Worm (Caenorhabditis elegans) whole organism, late embryonic: Measurements from ENCODE around the gene srab-20.

Experiments used
- C38D4.7 ChIP-seq: fragments of 200-800 bp; sonication (Bioruptor generic); optimal IDR thresholded peaks from 2 replicates; lab custom pipeline; 2018; ENCODE audit warnings: mild to moderate bottlenecking, missing genetic modification characterization, moderate library complexity, missing compliant biosample characterization
- K02D7.2 ChIP-seq: sonication (generic microtip); optimal IDR thresholded peaks from 2 replicates; lab custom pipeline; 2017; ENCODE audit warnings: mild to moderate bottlenecking, missing genetic modification characterization, missing compliant biosample characterization
- K09A11.1 ChIP-seq: sonication (generic microtip); optimal IDR thresholded peaks from 2 replicates; lab custom pipeline; 2017; ENCODE audit warnings: antibody characterized with exemption, mild to moderate bottlenecking, missing genetic modification characterization, missing compliant biosample characterization; ENCODE audit not compliant: insufficient read depth
- T23F11.4 ChIP-seq: fragments of 200-800 bp; sonication (Bioruptor generic); optimal IDR thresholded peaks from 2 replicates; lab custom pipeline; 2018; ENCODE audit warnings: mild to moderate bottlenecking, missing genetic modification characterization, missing compliant biosample characterization
- Y22D7AL.16 ChIP-seq: sonication (generic microtip); optimal IDR thresholded peaks from 2 replicates; lab custom pipeline; 2016; ENCODE audit warnings: missing genetic modification characterization, missing compliant biosample characterization
- ama-1 ChIP-seq: fragments of 150-350 bp; optimal IDR thresholded peaks from 2 replicates; lab custom pipeline; 2014
- ceh-2 ChIP-seq: sonication (generic microtip); optimal IDR thresholded peaks from 2 replicates; lab custom pipeline; 2016; ENCODE audit warnings: missing genotype, missing genetic modification characterization, missing compliant biosample characterization
- ceh-30 ChIP-seq: fragments of 150-350 bp; optimal IDR thresholded peaks from 2 replicates; lab custom pipeline; 2014; ENCODE audit warnings: missing biosample characterization, missing genetic modification characterization
- ceh-31 ChIP-seq: sonication (generic microtip); optimal IDR thresholded peaks from 2 replicates; lab custom pipeline; 2016; ENCODE audit warnings: missing genetic modification characterization, missing compliant biosample characterization
- ceh-48 ChIP-seq: sonication (generic microtip); optimal IDR thresholded peaks from 2 replicates; lab custom pipeline; 2016; ENCODE audit warnings: missing genetic modification characterization, inconsistent platforms, missing compliant biosample characterization
- ceh-6 ChIP-seq: fragments of 200-800 bp; sonication (Bioruptor generic); optimal IDR thresholded peaks from 2 replicates; lab custom pipeline; 2018; ENCODE audit warnings: mild to moderate bottlenecking, missing genetic modification characterization, missing compliant biosample characterization
- dmd-4 ChIP-seq: sonication (generic microtip); optimal IDR thresholded peaks from 2 replicates; lab custom pipeline; 2016; ENCODE audit warnings: borderline replicate concordance, missing genetic modification characterization, missing compliant biosample characterization
- dve-1 ChIP-seq: sonication (generic microtip); optimal IDR thresholded peaks from 2 replicates; lab custom pipeline; 2017; ENCODE audit warnings: antibody characterized with exemption, mild to moderate bottlenecking, missing genetic modification characterization, missing compliant biosample characterization
- elt-4 ChIP-seq: sonication (generic microtip); optimal IDR thresholded peaks from 2 replicates; lab custom pipeline; 2016; ENCODE audit warnings: missing genetic modification characterization, missing compliant biosample characterization
- eyg-1 ChIP-seq: sonication (generic microtip); optimal IDR thresholded peaks from 2 replicates; lab custom pipeline; 2016; ENCODE audit warnings: missing genotype, missing genetic modification characterization, missing compliant biosample characterization
- fax-1 ChIP-seq: sonication (generic microtip); optimal IDR thresholded peaks from 2 replicates; lab custom pipeline; 2016; ENCODE audit warnings: missing genotype, missing genetic modification characterization, missing compliant biosample characterization
- fkh-6 ChIP-seq: sonication (generic microtip); optimal IDR thresholded peaks from 2 replicates; lab custom pipeline; 2016; ENCODE audit warnings: missing genetic modification characterization, missing compliant biosample characterization
- gmeb-2 ChIP-seq: sonication (generic microtip); optimal IDR thresholded peaks from 2 replicates; lab custom pipeline; 2016; ENCODE audit warnings: missing genetic modification characterization, inconsistent platforms, missing compliant biosample characterization
- hlh-13 ChIP-seq: fragments of 200-800 bp; sonication (Bioruptor generic); optimal IDR thresholded peaks from 2 replicates; lab custom pipeline; 2018; ENCODE audit warnings: mild to moderate bottlenecking, missing genetic modification characterization, missing compliant biosample characterization
- hlh-15 ChIP-seq: sonication (generic microtip); optimal IDR thresholded peaks from 2 replicates; lab custom pipeline; 2016; ENCODE audit warnings: missing genetic modification characterization, missing compliant biosample characterization
- hlh-30 ChIP-seq: sonication (generic microtip); optimal IDR thresholded peaks from 2 replicates; lab custom pipeline; 2017; ENCODE audit warnings: antibody characterized with exemption, missing genetic modification characterization, missing compliant biosample characterization; ENCODE audit not compliant: insufficient read depth
- hlh-6 ChIP-seq: sonication (generic microtip); optimal IDR thresholded peaks from 2 replicates; lab custom pipeline; 2016; ENCODE audit warnings: missing genotype, missing genetic modification characterization, missing compliant biosample characterization
- lim-6 ChIP-seq: sonication (generic microtip); optimal IDR thresholded peaks from 2 replicates; lab custom pipeline; 2016; ENCODE audit warnings: missing genetic modification characterization, missing compliant biosample characterization
- lin-11 ChIP-seq: fragments of 200-800 bp; sonication (Bioruptor generic); optimal IDR thresholded peaks from 2 replicates; lab custom pipeline; 2018; ENCODE audit warnings: mild to moderate bottlenecking, missing genetic modification characterization, missing compliant biosample characterization
- madf-2 ChIP-seq: sonication (generic microtip); optimal IDR thresholded peaks from 2 replicates; lab custom pipeline; 2017; ENCODE audit warnings: missing genetic modification characterization, missing compliant biosample characterization
- mec-3 ChIP-seq: sonication (generic microtip); optimal IDR thresholded peaks from 2 replicates; lab custom pipeline; 2016; ENCODE audit warnings: borderline replicate concordance, missing genetic modification characterization, missing compliant biosample characterization
- nfya-1 ChIP-seq: sonication (generic microtip); optimal IDR thresholded peaks from 2 replicates; lab custom pipeline; 2017; ENCODE audit warnings: missing genetic modification characterization, mild to moderate bottlenecking, missing compliant biosample characterization, antibody characterized with exemption, moderate library complexity
- nhr-11 ChIP-seq: fragments of 150-350 bp; optimal IDR thresholded peaks from 2 replicates; lab custom pipeline; 2014; ENCODE audit warnings: missing biosample characterization, missing genetic modification characterization
- nhr-232 ChIP-seq: sonication (generic microtip); optimal IDR thresholded peaks from 2 replicates; lab custom pipeline; 2016; ENCODE audit warnings: missing genetic modification characterization, missing compliant biosample characterization
- odd-2 ChIP-seq: sonication (generic microtip); optimal IDR thresholded peaks from 2 replicates; lab custom pipeline; 2017; ENCODE audit warnings: antibody characterized with exemption, mild to moderate bottlenecking, missing genetic modification characterization, missing compliant biosample characterization
- pag-3 ChIP-seq: sonication (generic microtip); optimal IDR thresholded peaks from 2 replicates; lab custom pipeline; 2016; ENCODE audit warnings: missing compliant biosample characterization, missing genetic modification characterization, borderline replicate concordance
- pat-9 ChIP-seq: fragments of 200-800 bp; sonication (Bioruptor generic); optimal IDR thresholded peaks from 2 replicates; lab custom pipeline; 2018; ENCODE audit warnings: mild to moderate bottlenecking, missing genetic modification characterization, moderate library complexity, missing compliant biosample characterization
- pax-1 ChIP-seq: fragments of 150-350 bp; optimal IDR thresholded peaks from 2 replicates; lab custom pipeline; 2014; ENCODE audit warnings: missing biosample characterization, missing genetic modification characterization
- ref-2 ChIP-seq: sonication (generic microtip); optimal IDR thresholded peaks from 2 replicates; lab custom pipeline; 2016; ENCODE audit warnings: missing genetic modification characterization, missing compliant biosample characterization
- tbx-2 ChIP-seq: sonication (generic microtip); optimal IDR thresholded peaks from 2 replicates; lab custom pipeline; 2016; ENCODE audit warnings: missing genetic modification characterization, missing compliant biosample characterization
- tbx-7 ChIP-seq: sonication (generic microtip); optimal IDR thresholded peaks from 2 replicates; lab custom pipeline; 2016; ENCODE audit warnings: missing genotype, missing genetic modification characterization, missing compliant biosample characterization
- ttx-3 ChIP-seq: sonication (generic microtip); optimal IDR thresholded peaks from 2 replicates; lab custom pipeline; 2016; ENCODE audit warnings: missing genetic modification reagents, missing genetic modification characterization, missing compliant biosample characterization
- unc-3 ChIP-seq, 2 experiments: fragments of 200-800 bp in 1 of 2; sonication (Bioruptor generic) in 1 of 2; sonication (generic microtip) in 1 of 2; conservative IDR thresholded peaks in 1 of 2; optimal IDR thresholded peaks in 1 of 2; 2 replicates each; pipeline versions ENCODE4 v1.3.6 to Lab custom; 2016 to 2022; ENCODE audit warnings: missing compliant biosample characterization in 2 of 2, missing genetic modification characterization in 2 of 2, missing genetic modification reagents in 1 of 2
- unc-86 ChIP-seq: sonication (generic microtip); optimal IDR thresholded peaks from 2 replicates; lab custom pipeline; 2016; ENCODE audit warnings: missing genetic modification characterization, missing compliant biosample characterization
- zip-5 ChIP-seq: sonication (generic microtip); optimal IDR thresholded peaks from 2 replicates; lab custom pipeline; 2016; ENCODE audit warnings: missing genetic modification characterization, missing compliant biosample characterization

The srab-20 gene

ce11 chrV:3463514-3463913, 34.7 kb downstream of the srab-20 start, which contains the start of gene slc-28.1:
Gene slc-28.1, plus strand, starts transcription at chrV:3463814.
- TF ChIP-seq odd-2 (tag; lab: Kevin White, UChicago), result no peak
- TF ChIP-seq ttx-3 (tag; lab: Kevin White, UChicago), result no peak
- TF ChIP-seq hlh-15, result no peak
- TF ChIP-seq tbx-7 (tag; lab: Kevin White, UChicago), result no peak
- TF ChIP-seq nfya-1, result no peak
- TF ChIP-seq tbx-2 (tag; lab: Kevin White, UChicago), result no peak
- TF ChIP-seq mec-3 (tag; lab: Kevin White, UChicago), result no peak
- TF ChIP-seq pat-9 (tag; lab: Kevin White, UChicago), result no peak
- TF ChIP-seq dmd-4, result no peak
- no peak for TF ChIP-seq fkh-6 (tag; lab: Kevin White, UChicago)
- TF ChIP-seq hlh-30 (tag; lab: Kevin White, UChicago), result no peak
- no peak for TF ChIP-seq nhr-232
- TF ChIP-seq K02D7.2 (tag; lab: Kevin White, UChicago), result no peak
- no peak for TF ChIP-seq madf-2 (tag; lab: Kevin White, UChicago)
- no peak for TF ChIP-seq gmeb-2 (tag; lab: Kevin White, UChicago)
- no peak for TF ChIP-seq K09A11.1 (tag; lab: Kevin White, UChicago)
- TF ChIP-seq unc-86, result no peak
- no peak for TF ChIP-seq ama-1 (lab: Kevin White, UChicago)
- TF ChIP-seq, all 69 proteins: peak for 0

ce11 chrV:3464897-3465296, 36.1 kb downstream of the srab-20 start:
- TF ChIP-seq gmeb-2 (tag; lab: Kevin White, UChicago), result no peak
- TF ChIP-seq lim-6 (tag; lab: Kevin White, UChicago), result no peak
- no peak for TF ChIP-seq C38D4.7
- TF ChIP-seq K02D7.2 (tag; lab: Kevin White, UChicago), result no peak
- TF ChIP-seq lin-11 (tag; lab: Kevin White, UChicago), result no peak
- TF ChIP-seq madf-2 (tag; lab: Kevin White, UChicago), result no peak
- no peak for TF ChIP-seq zip-5 (tag; lab: Kevin White, UChicago)
- TF ChIP-seq hlh-13, result no peak
- TF ChIP-seq pax-1 (tag; lab: Kevin White, UChicago), result no peak
- TF ChIP-seq pat-9 (tag; lab: Kevin White, UChicago), result no peak
- no peak for TF ChIP-seq Y22D7AL.16

DNA sequence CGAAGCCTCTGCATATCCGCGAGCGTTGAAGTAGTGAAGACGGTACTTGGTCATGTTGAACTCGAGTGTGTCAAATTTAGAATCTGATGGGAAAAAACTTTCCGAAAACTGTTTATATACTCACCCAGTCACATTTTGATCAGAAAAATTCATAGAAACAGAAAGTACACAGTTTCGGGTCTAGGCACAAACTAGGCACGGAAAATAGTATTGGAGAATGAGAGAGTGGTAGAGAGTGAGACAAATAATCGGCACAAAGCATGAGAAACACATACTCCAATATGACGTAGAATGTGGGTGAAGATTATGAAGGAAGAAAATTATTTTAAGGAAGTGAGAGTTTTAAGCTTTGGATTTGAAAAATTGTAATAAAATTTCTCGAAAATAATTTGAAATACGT, 39.6 kb downstream of the srab-20 start, which contains the start of gene gst-33:
Gene gst-33 (minus strand): TSS at position 127 of the 400 bp plus-strand sequence.
- TF ChIP-seq elt-4 (tag; lab: Kevin White, UChicago) (no peak), nhr-11 (no peak), ceh-48 (tag; lab: Kevin White, UChicago) (no peak), ceh-30 (no peak), ceh-31 (tag; lab: Kevin White, UChicago) (no peak), dve-1 (tag; lab: Kevin White, UChicago) (no peak), T23F11.4 (no peak)

DNA sequence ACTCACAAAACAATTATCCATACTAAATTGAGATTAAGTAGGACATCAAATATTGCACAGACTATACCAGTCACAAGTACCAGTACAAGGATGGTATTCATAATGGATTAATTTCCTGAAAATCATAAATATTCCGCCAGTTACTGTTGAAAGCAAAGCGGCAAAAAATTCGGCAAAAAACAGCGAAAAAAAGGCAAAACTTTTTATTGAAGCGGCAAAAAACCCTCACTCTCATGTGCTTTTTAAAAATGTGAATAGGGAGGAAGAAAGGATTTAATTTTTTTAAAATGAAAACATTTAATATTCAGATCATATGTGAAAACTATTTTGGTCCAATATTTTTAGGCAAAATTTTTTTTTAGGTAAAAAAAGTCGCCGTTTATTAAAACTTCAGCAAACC, 42.0 kb downstream of the srab-20 start, which contains the start of gene srbc-29:
Gene srbc-29 (minus strand): TSS at position 101 of the 400 bp plus-strand sequence.
- TF ChIP-seq unc-3 (GFP tag; conservative IDR thresholded peaks at IDR 0.05; lab: Robert Waterston, UW), result no peak
- TF ChIP-seq unc-3 (tag; optimal IDR thresholded peaks at IDR 0.05; lab: Kevin White, UChicago), result no peak

DNA sequence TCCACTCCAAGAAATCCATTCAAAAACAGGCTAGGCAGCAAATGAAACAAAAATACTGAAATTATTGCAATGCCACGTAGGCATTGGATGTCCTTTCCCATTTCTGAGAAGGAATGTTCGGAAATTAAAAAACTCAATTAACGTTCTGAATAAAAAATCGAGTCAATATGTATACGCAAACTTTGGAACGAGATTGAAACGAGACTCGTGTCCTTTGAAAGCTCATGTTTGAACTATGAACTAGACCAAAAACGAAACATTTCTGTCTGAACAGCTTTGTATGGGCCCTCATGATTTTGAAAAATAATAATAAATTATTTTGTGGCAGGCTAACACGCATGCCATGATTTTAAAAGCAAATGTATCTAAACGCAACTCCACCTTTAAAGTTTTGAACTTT, 46.2 kb downstream of the srab-20 start, which contains the start of gene oac-2:
Gene oac-2 (minus strand): TSS at position 101 of the 400 bp plus-strand sequence.
- TF ChIP-seq T23F11.4 (no peak), nfya-1 (no peak), dve-1 (tag; lab: Kevin White, UChicago) (no peak), ceh-6 (GFP tag; lab: Kevin White, UChicago) (no peak), ref-2 (no peak), ceh-2 (tag; lab: Kevin White, UChicago) (no peak), ama-1 (lab: Kevin White, UChicago) (no peak), odd-2 (tag; lab: Kevin White, UChicago) (no peak), fax-1 (tag; lab: Kevin White, UChicago) (no peak), pag-3 (no peak), fkh-6 (tag; lab: Kevin White, UChicago) (no peak), eyg-1 (tag; lab: Kevin White, UChicago) (no peak), ceh-30 (no peak), hlh-6 (tag; lab: Kevin White, UChicago) (no peak)
